Worm (Caenorhabditis elegans): Measurements from ENCODE around the gene srg-1.

The srg-1 gene

DNA sequence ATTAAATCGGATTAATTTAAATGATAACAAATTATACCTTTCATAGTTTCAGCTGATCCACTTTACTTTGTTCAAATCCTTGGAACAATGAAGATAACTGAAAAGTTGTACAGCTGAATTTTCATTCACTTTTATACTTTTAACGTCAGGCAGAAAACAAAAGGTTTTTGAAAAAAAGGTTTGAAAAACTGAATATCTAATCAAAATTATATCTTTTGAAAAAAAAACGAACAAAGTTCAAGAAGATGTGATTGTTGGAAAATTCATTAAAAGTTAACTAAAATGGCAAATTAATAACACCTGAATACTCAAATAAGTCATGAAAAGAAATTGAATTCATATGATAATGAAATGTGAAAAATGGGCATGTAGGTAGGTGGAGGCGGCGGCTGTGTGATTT lies 21.5 kb downstream of the srg-1 start, which contains the start of gene T12A2.21:
T12A2.21 (minus strand) TSS at position 101 of the 400 bp plus-strand sequence.
- no peak for TF ChIP-seq mdl-1 (tag; optimal IDR thresholded peaks at IDR 0.05)
- no peak for TF ChIP-seq ceh-28 (tag; optimal IDR thresholded peaks at IDR 0.05)
- no peak for TF ChIP-seq zag-1 (tag; optimal IDR thresholded peaks at IDR 0.05)
- no peak for TF ChIP-seq nhr-11 (tag; optimal IDR thresholded peaks at IDR 0.05)
- no peak for TF ChIP-seq nhr-12 (tag; optimal IDR thresholded peaks at IDR 0.05)
- TF ChIP-seq ztf-4 (tag; optimal IDR thresholded peaks at IDR 0.05) = no peak
- TF ChIP-seq sea-2 (GFP tag; optimal IDR thresholded peaks at IDR 0.05) = no peak
- TF ChIP-seq nfya-1 (tag; optimal IDR thresholded peaks at IDR 0.05; ENCODE audit: insufficient read depth) = no peak
- no peak for TF ChIP-seq tbx-2 (tag; optimal IDR thresholded peaks at IDR 0.05)
- TF ChIP-seq elt-2 (tag; optimal IDR thresholded peaks at IDR 0.05) = no peak
- no peak for TF ChIP-seq ZK546.5 (tag; optimal IDR thresholded peaks at IDR 0.05)
- no peak for TF ChIP-seq ceh-82 (tag; optimal IDR thresholded peaks at IDR 0.05)
- no peak for TF ChIP-seq egl-27 (tag; optimal IDR thresholded peaks at IDR 0.05)
- TF ChIP-seq lin-39 (tag; optimal IDR thresholded peaks at IDR 0.05) = no peak

- TF ChIP-seq aly-2 (tag; optimal IDR thresholded peaks at IDR 0.05) = no peak
- TF ChIP-seq snpc-4 (tag; optimal IDR thresholded peaks at IDR 0.05) = no peak
- no peak for TF ChIP-seq hmg-11 (tag; optimal IDR thresholded peaks at IDR 0.05)
- TF ChIP-seq nhr-237 (tag; optimal IDR thresholded peaks at IDR 0.05) = no peak
- TF ChIP-seq pqm-1 (tag; optimal IDR thresholded peaks at IDR 0.05) = peak; percentile 94
- no peak for TF ChIP-seq elt-3 (tag; optimal IDR thresholded peaks at IDR 0.05)
- no peak for TF ChIP-seq fkh-10 (GFP tag; optimal IDR thresholded peaks at IDR 0.05)
- no peak for TF ChIP-seq lin-15B (tag; optimal IDR thresholded peaks at IDR 0.05)
- peak; percentile 87 for TF ChIP-seq pha-4 (tag; optimal IDR thresholded peaks at IDR 0.05)
- TF ChIP-seq ceh-16 (tag; optimal IDR thresholded peaks at IDR 0.05) = no peak
- peak; percentile 95 for TF ChIP-seq elt-2 (tag; optimal IDR thresholded peaks at IDR 0.05)
- TF ChIP-seq ceh-28 (tag; optimal IDR thresholded peaks at IDR 0.05) = no peak
- TF ChIP-seq nhr-25 (tag; optimal IDR thresholded peaks at IDR 0.05) = peak; percentile 4
- TF ChIP-seq nfya-1 (tag; optimal IDR thresholded peaks at IDR 0.05; ENCODE audit: insufficient read depth) = peak; percentile 14
- no peak for TF ChIP-seq mml-1 (tag; optimal IDR thresholded peaks at IDR 0.05)
- no peak for TF ChIP-seq ZK546.5 (tag; optimal IDR thresholded peaks at IDR 0.05)
- peak; percentile 33 for TF ChIP-seq jun-1 (tag; optimal IDR thresholded peaks at IDR 0.05)
- no peak for TF ChIP-seq lin-39 (tag; optimal IDR thresholded peaks at IDR 0.05)
- TF ChIP-seq egl-5 (tag; optimal IDR thresholded peaks at IDR 0.05) = no peak
- no peak for TF ChIP-seq eor-1 (tag; optimal IDR thresholded peaks at IDR 0.05)
- no peak for TF ChIP-seq ztf-11 (tag; optimal IDR thresholded peaks at IDR 0.05)
These were observed 26.3 kb downstream of the srg-1 start for ce11 chrIII:6231880-6232279.

ce11 chrIII:6230870-6231269 lies 27.3 kb downstream of the srg-1 start, which contains the start of gene esyt-2:
Gene esyt-2 (minus strand): TSS chrIII:6230970.
- TF ChIP-seq unc-39 (tag; optimal IDR thresholded peaks at IDR 0.05) = no peak
- no peak for TF ChIP-seq nhr-237 (tag; optimal IDR thresholded peaks at IDR 0.05)
- no peak for TF ChIP-seq egl-27 (tag; optimal IDR thresholded peaks at IDR 0.05)
- no peak for TF ChIP-seq fos-1 (tag; optimal IDR thresholded peaks at IDR 0.05)
- TF ChIP-seq elt-3 (tag; optimal IDR thresholded peaks at IDR 0.05) = no peak
- no peak for TF ChIP-seq ztf-11 (tag; optimal IDR thresholded peaks at IDR 0.05)
- no peak for TF ChIP-seq ZK546.5 (tag; optimal IDR thresholded peaks at IDR 0.05)

DNA sequence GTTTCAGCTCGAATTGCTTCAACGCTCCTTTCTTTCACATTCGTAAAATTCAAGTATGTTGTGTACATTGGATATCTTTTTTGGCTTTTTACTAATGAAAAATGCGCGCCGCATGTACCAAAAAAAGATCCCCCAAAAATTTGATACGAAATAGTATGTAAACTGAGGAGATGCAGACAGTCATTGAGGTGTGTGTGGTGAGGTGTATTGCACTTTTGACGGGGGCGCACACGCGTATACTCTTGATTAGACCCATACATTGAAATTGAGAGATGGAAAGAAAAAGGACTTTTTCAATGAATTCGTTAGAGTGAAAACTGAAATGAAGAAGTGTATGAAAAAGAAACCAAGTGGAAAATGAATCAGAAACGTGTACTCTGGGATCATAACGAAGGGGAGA lies 36.8 kb downstream of the srg-1 start:
- no peak for TF ChIP-seq unc-62 (GFP tag; optimal IDR thresholded peaks at IDR 0.05)
- no peak for TF ChIP-seq ceh-16 (tag; optimal IDR thresholded peaks at IDR 0.05)
- TF ChIP-seq nhr-23 (tag; optimal IDR thresholded peaks at IDR 0.05) = no peak
- no peak for TF ChIP-seq ztf-11 (tag; optimal IDR thresholded peaks at IDR 0.05)
- TF ChIP-seq elt-2 (tag; optimal IDR thresholded peaks at IDR 0.05) = no peak
- TF ChIP-seq nhr-25 (tag; optimal IDR thresholded peaks at IDR 0.05) = no peak
- TF ChIP-seq fkh-10 (GFP tag; optimal IDR thresholded peaks at IDR 0.05) = no peak
- TF ChIP-seq daf-12 (tag; optimal IDR thresholded peaks at IDR 0.05) = no peak
